Fruit fly (Drosophila melanogaster): ENCODE measurements around the gene Gdh.

DNA sequence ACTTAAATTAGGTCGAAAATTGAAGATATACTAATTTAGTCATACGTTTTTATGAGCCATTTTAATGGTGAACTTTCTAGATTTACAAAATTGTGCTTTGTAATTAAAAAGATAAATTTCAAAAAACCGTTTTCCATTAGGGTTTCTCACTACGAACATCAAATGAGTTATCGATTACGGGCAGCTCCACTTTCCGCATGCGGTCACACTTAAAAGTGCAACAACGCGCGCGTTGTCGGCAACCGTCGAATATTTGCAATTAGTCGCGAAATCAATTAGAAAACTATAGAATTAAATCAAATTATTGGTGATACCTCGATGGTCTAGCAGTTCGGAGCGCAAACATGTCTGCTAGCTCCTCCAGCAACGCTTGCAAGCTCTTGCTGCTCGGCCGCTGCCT, 18.7 kb downstream of the Gdh start, which contains the start of gene Ndc1:
- TF ChIP-seq CG8478 (optimal IDR thresholded peaks at IDR 0.05) (no peak), CTCF (optimal IDR thresholded peaks at IDR 0.05) (no peak)

Data from S2 (cell line).